Fruit fly (Drosophila melanogaster) whole organism, pupa: ENCODE results near the gene CG34286.
A peak's percentile ranks its signal among the peaks of the same experiment; 100 is the strongest.

Source experiments
- CG10348 ChIP-seq: fragments of 200-800 bp; sonication (Bioruptor generic); IDR thresholded peaks from 2 replicates; pipeline ENCODE4 v1.3.6; 2022; ENCODE audit warnings: missing biosample characterization, missing genetic modification characterization
- CG12605 ChIP-seq: fragments of 200-800 bp; sonication (Bioruptor generic); IDR thresholded peaks from 2 replicates; pipeline ENCODE4 v1.3.6; 2022; ENCODE audit warnings: missing biosample characterization, missing genetic modification characterization
- CG13204 ChIP-seq: fragments of 200-800 bp; sonication (Bioruptor generic); optimal IDR thresholded peaks from 2 replicates; lab custom pipeline; 2018; ENCODE audit warnings: missing biosample characterization, mild to moderate bottlenecking, missing genetic modification characterization, moderate library complexity
- CG14655 ChIP-seq: fragments of 200-800 bp; sonication (Bioruptor generic); optimal IDR thresholded peaks from 3 replicates; lab custom pipeline; 2017; ENCODE audit warnings: mild to moderate bottlenecking, missing biosample characterization, missing genetic modification reagents, missing genetic modification characterization
- CG15710 ChIP-seq: fragments of 200-800 bp; sonication (Bioruptor generic); optimal IDR thresholded peaks from 2 replicates; lab custom pipeline; 2018; ENCODE audit warnings: missing biosample characterization, mild to moderate bottlenecking, missing genetic modification characterization, moderate library complexity
- CG17806 ChIP-seq: fragments of 200-800 bp; sonication (Bioruptor generic); optimal IDR thresholded peaks from 2 replicates; lab custom pipeline; 2018; ENCODE audit warnings: missing biosample characterization, mild to moderate bottlenecking, missing genetic modification characterization, moderate library complexity
- CG32121 ChIP-seq: fragments of 200-800 bp; sonication (Bioruptor generic); IDR thresholded peaks from 2 replicates; pipeline ENCODE4 v1.3.6; 2022; ENCODE audit warnings: missing biosample characterization, missing genetic modification characterization
- CG34367 ChIP-seq: fragments of 200-800 bp; sonication (Bioruptor generic); optimal IDR thresholded peaks from 2 replicates; lab custom pipeline; 2018; ENCODE audit warnings: missing biosample characterization, mild to moderate bottlenecking, missing genetic modification characterization
- CG4496 ChIP-seq: fragments of 200-800 bp; sonication (Bioruptor generic); IDR thresholded peaks from 3 replicates; pipeline ENCODE4 v1.3.6; 2022; ENCODE audit warnings: missing biosample characterization, missing genetic modification characterization
- CG8159 ChIP-seq: fragments of 200-800 bp; sonication (Bioruptor generic); optimal IDR thresholded peaks from 3 replicates; lab custom pipeline; 2018; ENCODE audit warnings: missing biosample characterization, mild to moderate bottlenecking, missing genetic modification characterization, moderate library complexity
- CG8301 ChIP-seq: fragments of 200-800 bp; sonication (Bioruptor generic); optimal IDR thresholded peaks from 2 replicates; lab custom pipeline; 2018; ENCODE audit warnings: missing biosample characterization, mild to moderate bottlenecking, missing genetic modification characterization
- CG9948 ChIP-seq: fragments of 200-800 bp; sonication (Bioruptor generic); optimal IDR thresholded peaks from 2 replicates; lab custom pipeline; 2018; ENCODE audit warnings: missing biosample characterization, mild to moderate bottlenecking, missing genetic modification characterization, moderate library complexity
- D1 ChIP-seq: fragments of 200-800 bp; sonication (Bioruptor generic); optimal IDR thresholded peaks from 2 replicates; lab custom pipeline; 2018; ENCODE audit warnings: missing biosample characterization, mild to moderate bottlenecking, missing genetic modification characterization, moderate library complexity
- EcR ChIP-seq: fragments of 200-800 bp; sonication (Bioruptor generic); optimal IDR thresholded peaks from 3 replicates; lab custom pipeline; 2019; ENCODE audit warnings: missing biosample characterization, missing genetic modification characterization, mild to moderate bottlenecking, moderate library complexity, missing genetic modification reagents
- Ets98B ChIP-seq: fragments of 200-800 bp; sonication (Bioruptor generic); IDR thresholded peaks from 2 replicates; pipeline ENCODE4 v1.3.6; 2022; ENCODE audit warnings: missing biosample characterization, missing genetic modification characterization
- Pif1A ChIP-seq: fragments of 200-800 bp; sonication (Bioruptor generic); optimal IDR thresholded peaks from 3 replicates; lab custom pipeline; 2016; ENCODE audit warnings: missing biosample characterization, missing genetic modification characterization
- Pif1B ChIP-seq: fragments of 200-800 bp; sonication (Bioruptor generic); optimal IDR thresholded peaks from 3 replicates; lab custom pipeline; 2016; ENCODE audit warnings: missing biosample characterization, missing genetic modification characterization
- Snoo ChIP-seq: fragments of 200-800 bp; sonication (Bioruptor generic); optimal IDR thresholded peaks from 3 replicates; lab custom pipeline; 2017; ENCODE audit warnings: missing biosample characterization, mild to moderate bottlenecking, missing genetic modification characterization, inconsistent platforms
- fd96Ca ChIP-seq: fragments of 200-800 bp; sonication (Bioruptor generic); IDR thresholded peaks from 3 replicates; pipeline ENCODE4 v1.3.6; 2022; ENCODE audit warnings: missing biosample characterization, missing genetic modification characterization
- gl ChIP-seq: fragments of 200-800 bp; sonication (Bioruptor generic); optimal IDR thresholded peaks from 2 replicates; lab custom pipeline; 2018; ENCODE audit warnings: missing biosample characterization, mild to moderate bottlenecking, missing genetic modification characterization
- rn ChIP-seq: fragments of 200-800 bp; sonication (Bioruptor generic); IDR thresholded peaks from 2 replicates; pipeline ENCODE4 v1.3.6; 2022; ENCODE audit warnings: missing biosample characterization, missing genetic modification characterization

CG34286 gene

dm6 chr3R:19703398-19703797 lies 12.3 kb downstream of the CG34286 start:
- TF ChIP-seq CG8301 (tag; lab: Kevin White, UChicago) = no peak
- TF ChIP-seq Pif1B = no peak
- TF ChIP-seq D1 = no peak
- no peak for TF ChIP-seq rn (GFP tag; lab: Robert Waterston, UW)
- TF ChIP-seq CG34367 (tag; lab: Kevin White, UChicago) = no peak
- no peak for TF ChIP-seq Pif1A
- no peak for TF ChIP-seq Ets98B (GFP tag; lab: Robert Waterston, UW)
- TF ChIP-seq CG15710 (tag; lab: Kevin White, UChicago) = no peak
- no peak for TF ChIP-seq CG32121 (GFP tag; lab: Robert Waterston, UW)
- TF ChIP-seq gl = no peak
- TF ChIP-seq CG8159 (tag; lab: Kevin White, UChicago) = no peak
- no peak for TF ChIP-seq CG4496

dm6 chr3R:19682424-19682823 lies 33.3 kb downstream of the CG34286 start:
- TF ChIP-seq Snoo (tag; lab: Kevin White, UChicago) (no peak), EcR (GFP tag; lab: Kevin White, UChicago) (no peak), CG8301 (tag; lab: Kevin White, UChicago) (no peak), CG12605 (GFP tag; lab: Robert Waterston, UW) (no peak), fd96Ca (GFP tag; lab: Robert Waterston, UW) (no peak), CG17806 (no peak), CG15710 (tag; lab: Kevin White, UChicago) (no peak), CG32121 (GFP tag; lab: Robert Waterston, UW) (no peak), D1 (no peak), rn (GFP tag; lab: Robert Waterston, UW) (no peak), CG14655 (GFP tag; lab: Kevin White, UChicago) (no peak), CG8159 (tag; lab: Kevin White, UChicago) (no peak), CG10348 (GFP tag; lab: Robert Waterston, UW) (no peak)

- TF ChIP-seq Pif1A (no peak), CG4496 (no peak), CG8301 (tag; lab: Kevin White, UChicago) (no peak), D1 (no peak)
Observed at dm6 chr3R:19679832-19680231, 35.9 kb downstream of the CG34286 start.

- TF ChIP-seq Ets98B (GFP tag; lab: Robert Waterston, UW) (no peak), CG15710 (tag; lab: Kevin White, UChicago) (peak; percentile 20), Pif1A (peak; percentile 24), CG8159 (tag; lab: Kevin White, UChicago) (peak; percentile 29), CG32121 (GFP tag; lab: Robert Waterston, UW) (no peak; the same call in 1 of the 2 replicates), EcR (GFP tag; lab: Kevin White, UChicago) (no peak), rn (GFP tag; lab: Robert Waterston, UW) (no peak), CG10348 (GFP tag; lab: Robert Waterston, UW) (no peak), CG4496 (no peak), gl (no peak)
Observed at dm6 chr3R:19672905-19673304, 42.8 kb downstream of the CG34286 start.

- TF ChIP-seq fd96Ca (GFP tag; lab: Robert Waterston, UW) (no peak), CG8159 (tag; lab: Kevin White, UChicago) (no peak), CG10348 (GFP tag; lab: Robert Waterston, UW) (no peak), Ets98B (GFP tag; lab: Robert Waterston, UW) (no peak), CG34367 (tag; lab: Kevin White, UChicago) (no peak), rn (GFP tag; lab: Robert Waterston, UW) (no peak), CG32121 (GFP tag; lab: Robert Waterston, UW) (no peak), CG12605 (GFP tag; lab: Robert Waterston, UW) (no peak), CG4496 (no peak), CG15710 (tag; lab: Kevin White, UChicago) (no peak), CG17806 (no peak), CG13204 (GFP tag; lab: Kevin White, UChicago) (no peak), CG9948 (no peak), Pif1B (no peak), EcR (GFP tag; lab: Kevin White, UChicago) (no peak), CG8301 (tag; lab: Kevin White, UChicago) (no peak), Snoo (tag; lab: Kevin White, UChicago) (no peak), Pif1A (no peak), CG14655 (GFP tag; lab: Kevin White, UChicago) (no peak), gl (no peak)
Observed at dm6 chr3R:19672136-19672535, 43.6 kb downstream of the CG34286 start.

dm6 chr3R:19671223-19671991 lies 44.3 kb downstream of the CG34286 start, which contains the start of gene Naam:
Gene Naam (plus strand): TSS chr3R:19671450.
- TF ChIP-seq rn (GFP tag; lab: Robert Waterston, UW) (peak; percentile 41; the same call in 1 of the 2 replicates), Ets98B (GFP tag; lab: Robert Waterston, UW) (peak; percentile 90), CG12605 (GFP tag; lab: Robert Waterston, UW) (peak; percentile 51), gl (peak; percentile 19), Pif1B (peak; percentile 74), CG10348 (GFP tag; lab: Robert Waterston, UW) (no peak), Snoo (tag; lab: Kevin White, UChicago) (peak; percentile 68), CG13204 (GFP tag; lab: Kevin White, UChicago) (no peak), CG15710 (tag; lab: Kevin White, UChicago) (no peak), CG8301 (tag; lab: Kevin White, UChicago) (peak; percentile 68), CG8159 (tag; lab: Kevin White, UChicago) (peak; percentile 60), Pif1A (peak; percentile 73), CG34367 (tag; lab: Kevin White, UChicago) (peak; percentile 29), D1 (no peak), CG14655 (GFP tag; lab: Kevin White, UChicago) (peak; percentile 62), CG32121 (GFP tag; lab: Robert Waterston, UW) (peak; percentile 78), CG9948 (peak; percentile 57), fd96Ca (GFP tag; lab: Robert Waterston, UW) (peak; percentile 83), EcR (GFP tag; lab: Kevin White, UChicago) (no peak), CG4496 (peak; percentile 90), CG17806 (peak; percentile 62)
- TF ChIP-seq, all 21 proteins: peak for 16
